Fruit fly (Drosophila melanogaster) whole organism, embryonic: ENCODE data around the gene CG15429.
A peak's percentile ranks its signal among the peaks of the same experiment; 100 is the strongest.

Experiments
- Bdp1 ChIP-seq: fragments of 200-800 bp; sonication (Bioruptor generic); optimal IDR thresholded peaks from 3 replicates; lab custom pipeline; 2016; ENCODE audit warnings: missing biosample characterization, missing genetic modification characterization
- CG10654 ChIP-seq: fragments of 200-800 bp; sonication (Bioruptor generic); optimal IDR thresholded peaks from 2 replicates; lab custom pipeline; 2016; ENCODE audit warnings: missing biosample characterization, missing genetic modification characterization
- CG11723 ChIP-seq: fragments of 200-800 bp; sonication (Bioruptor generic); optimal IDR thresholded peaks from 2 replicates; lab custom pipeline; 2017; ENCODE audit warnings: missing biosample characterization, mild to moderate bottlenecking, missing genetic modification characterization
- CG12769 ChIP-seq: fragments of 200-800 bp; sonication (Bioruptor generic); optimal IDR thresholded peaks from 2 replicates; lab custom pipeline; 2019; ENCODE audit warnings: missing biosample characterization, mild to moderate bottlenecking, missing genetic modification characterization, moderate library complexity
- CG14860 ChIP-seq: fragments of 200-800 bp; sonication (Bioruptor generic); IDR thresholded peaks from 3 replicates; pipeline ENCODE4 v1.3.6; 2022; ENCODE audit warnings: missing biosample characterization, missing genetic modification characterization; ENCODE audit not compliant: partially characterized antibody
- CG1602 ChIP-seq: fragments of 200-800 bp; sonication (Bioruptor generic); optimal IDR thresholded peaks from 3 replicates; lab custom pipeline; 2016; ENCODE audit warnings: missing biosample characterization, missing genetic modification characterization
- CG17361 ChIP-seq: fragments of 200-800 bp; sonication (Bioruptor generic); IDR thresholded peaks from 3 replicates; pipeline ENCODE4 v1.3.6; 2022; ENCODE audit warnings: missing biosample characterization, missing genetic modification characterization
- CG2199 ChIP-seq: fragments of 200-800 bp; sonication (Bioruptor generic); IDR thresholded peaks from 3 replicates; pipeline ENCODE4 v1.3.6; 2022; ENCODE audit warnings: missing biosample characterization, missing genetic modification characterization
- CG2712 ChIP-seq: fragments of 200-800 bp; optimal IDR thresholded peaks from 3 replicates; lab custom pipeline; 2019; ENCODE audit warnings: missing biosample characterization, mild to moderate bottlenecking, missing genetic modification characterization, moderate library complexity
- CG4328 ChIP-seq: fragments of 200-800 bp; sonication (Bioruptor generic); optimal IDR thresholded peaks from 3 replicates; lab custom pipeline; 2017; ENCODE audit warnings: missing biosample characterization, missing genetic modification reagents, missing genetic modification characterization
- CG6254 ChIP-seq: fragments of 200-800 bp; sonication (Bioruptor generic); optimal IDR thresholded peaks from 3 replicates; lab custom pipeline; 2017; ENCODE audit warnings: mild to moderate bottlenecking, missing biosample characterization, missing genetic modification reagents, missing genetic modification characterization
- CG6654 ChIP-seq: fragments of 200-800 bp; sonication (Bioruptor generic); optimal IDR thresholded peaks from 2 replicates; lab custom pipeline; 2017; ENCODE audit warnings: missing biosample characterization, mild to moderate bottlenecking, missing genetic modification characterization
- CG6683 ChIP-seq: fragments of 200-800 bp; sonication (Bioruptor generic); optimal IDR thresholded peaks from 2 replicates; lab custom pipeline; 2017; ENCODE audit warnings: missing biosample characterization, mild to moderate bottlenecking, missing genetic modification characterization, missing genetic modification reagents
- CG7786 ChIP-seq: fragments of 200-800 bp; sonication (Bioruptor generic); optimal IDR thresholded peaks from 2 replicates; lab custom pipeline; 2016; ENCODE audit warnings: missing biosample characterization, missing genetic modification characterization
- CG8924 ChIP-seq: fragments of 200-800 bp; optimal IDR thresholded peaks from 3 replicates; lab custom pipeline; 2019; ENCODE audit warnings: missing biosample characterization, mild to moderate bottlenecking, missing genetic modification characterization, moderate library complexity
- CG9797 ChIP-seq: fragments of 200-800 bp; sonication (Bioruptor generic); optimal IDR thresholded peaks from 3 replicates; lab custom pipeline; 2018; ENCODE audit warnings: missing biosample characterization, mild to moderate bottlenecking, missing genetic modification characterization
- Deaf1 ChIP-seq: fragments of 200-800 bp; optimal IDR thresholded peaks from 3 replicates; lab custom pipeline; 2019; ENCODE audit warnings: missing biosample characterization, mild to moderate bottlenecking, missing genetic modification characterization, moderate library complexity
- Doc2 ChIP-seq: fragments of 200-800 bp; sonication (Bioruptor generic); IDR thresholded peaks from 2 replicates; pipeline ENCODE4 v1.3.6; 2022; ENCODE audit warnings: missing biosample characterization, missing genetic modification characterization
- Elba2 ChIP-seq: fragments of 200-800 bp; sonication (Bioruptor generic); optimal IDR thresholded peaks from 3 replicates; lab custom pipeline; 2016; ENCODE audit warnings: missing biosample characterization, missing genetic modification characterization
- Hand ChIP-seq: fragments of 200-800 bp; sonication (Bioruptor generic); optimal IDR thresholded peaks from 2 replicates; lab custom pipeline; 2017; ENCODE audit warnings: mild to moderate bottlenecking, missing biosample characterization, missing genetic modification reagents, missing genetic modification characterization
- Hmr ChIP-seq: fragments of 200-800 bp; sonication (Bioruptor generic); optimal IDR thresholded peaks from 3 replicates; lab custom pipeline; 2017; ENCODE audit warnings: mild to moderate bottlenecking, missing biosample characterization, missing genetic modification reagents, missing genetic modification characterization
- Hr39 ChIP-seq: fragments of >200 bp; optimal IDR thresholded peaks from 2 replicates; lab custom pipeline; 2017
- Kr ChIP-seq: fragments of 200-800 bp; sonication (Bioruptor generic); optimal IDR thresholded peaks from 2 replicates; lab custom pipeline; 2017; ENCODE audit warnings: missing biosample characterization, mild to moderate bottlenecking, missing genetic modification characterization
- Nf-YC ChIP-seq: fragments of 200-800 bp; optimal IDR thresholded peaks from 3 replicates; lab custom pipeline; 2019; ENCODE audit warnings: missing biosample characterization, mild to moderate bottlenecking, missing genetic modification characterization, moderate library complexity
- Oli ChIP-seq: fragments of 200-800 bp; sonication (Bioruptor generic); optimal IDR thresholded peaks from 2 replicates; lab custom pipeline; 2018; ENCODE audit warnings: missing biosample characterization, mild to moderate bottlenecking, missing genetic modification characterization, moderate library complexity
- Sox100B ChIP-seq: fragments of 200-800 bp; sonication (Bioruptor generic); optimal IDR thresholded peaks from 3 replicates; lab custom pipeline; 2018; ENCODE audit warnings: missing biosample characterization, mild to moderate bottlenecking, missing genetic modification characterization
- ac ChIP-seq: fragments of 200-800 bp; sonication (Bioruptor generic); optimal IDR thresholded peaks from 3 replicates; lab custom pipeline; 2017; ENCODE audit warnings: missing biosample characterization, mild to moderate bottlenecking, missing genetic modification characterization
- bsh ChIP-seq, 2 experiments: fragments of 200-800 bp; sonication (Bioruptor generic); optimal IDR thresholded peaks; 2 replicates each; lab custom pipeline; 2017 to 2018; ENCODE audit warnings: mild to moderate bottlenecking in 2 of 2, missing biosample characterization in 2 of 2, missing genetic modification characterization in 2 of 2, moderate library complexity in 1 of 2
- cad ChIP-seq: fragments of >200 bp; optimal IDR thresholded peaks from 2 replicates; lab custom pipeline; 2017; ENCODE audit warnings: missing biosample characterization, missing genetic modification characterization
- ci ChIP-seq: fragments of 200-800 bp; sonication (Bioruptor generic); IDR thresholded peaks from 3 replicates; pipeline ENCODE4 v1.3.6; 2022; ENCODE audit warnings: missing biosample characterization, missing genetic modification characterization
- corto ChIP-seq: fragments of 200-800 bp; sonication (Bioruptor generic); optimal IDR thresholded peaks from 2 replicates; lab custom pipeline; 2016; ENCODE audit warnings: missing biosample characterization, mild to moderate bottlenecking, missing genetic modification characterization, moderate library complexity
- dati ChIP-seq: fragments of 200-800 bp; sonication (Bioruptor generic); IDR thresholded peaks from 2 replicates; pipeline ENCODE4 v1.3.6; 2022; ENCODE audit warnings: missing biosample characterization, missing genetic modification characterization
- dm ChIP-seq: fragments of 200-800 bp; sonication (Bioruptor generic); optimal IDR thresholded peaks from 3 replicates; lab custom pipeline; 2016; ENCODE audit warnings: missing biosample characterization, missing genetic modification characterization
- fd102C ChIP-seq: fragments of 200-800 bp; sonication (Bioruptor generic); optimal IDR thresholded peaks from 2 replicates; lab custom pipeline; 2018; ENCODE audit warnings: missing biosample characterization, mild to moderate bottlenecking, missing genetic modification characterization, moderate library complexity
- gcm ChIP-seq: fragments of 200-800 bp; sonication (Bioruptor generic); optimal IDR thresholded peaks from 2 replicates; lab custom pipeline; 2019; ENCODE audit warnings: missing biosample characterization, mild to moderate bottlenecking, missing genetic modification characterization, moderate library complexity
- hb ChIP-seq: fragments of 200-800 bp; sonication (Bioruptor generic); IDR thresholded peaks from 3 replicates; pipeline ENCODE4 v1.3.6; 2022; ENCODE audit warnings: missing biosample characterization, missing genetic modification characterization; ENCODE audit not compliant: partially characterized antibody
- ken ChIP-seq: fragments of 200-800 bp; sonication (Bioruptor generic); IDR thresholded peaks from 3 replicates; pipeline ENCODE4 v1.3.6; 2022; ENCODE audit warnings: missing biosample characterization, missing genetic modification characterization
- pb ChIP-seq: fragments of 200-800 bp; sonication (Bioruptor generic); optimal IDR thresholded peaks from 3 replicates; lab custom pipeline; 2016; ENCODE audit warnings: missing biosample characterization, missing genetic modification characterization
- rib ChIP-seq: fragments of 200-800 bp; sonication (Bioruptor generic); IDR thresholded peaks from 2 replicates; pipeline ENCODE4 v1.3.6; 2022; ENCODE audit warnings: missing biosample characterization, missing genetic modification characterization
- row ChIP-seq: fragments of 200-800 bp; sonication (Bioruptor generic); IDR thresholded peaks from 3 replicates; pipeline ENCODE4 v1.3.6; 2022; ENCODE audit warnings: missing biosample characterization, missing genetic modification characterization
- sc ChIP-seq, 3 experiments: fragments of >200 bp in 2 of 3; fragments of 200-800 bp in 1 of 3; sonication (Bioruptor generic) in 1 of 3; optimal IDR thresholded peaks; 2 replicates in 2 of 3; 3 replicates in 1 of 3; lab custom pipeline; 2017; ENCODE audit warnings: mild to moderate bottlenecking in 1 of 3, missing biosample characterization in 1 of 3, missing genetic modification characterization in 1 of 3, missing genetic modification reagents in 1 of 3
- so ChIP-seq: fragments of 200-800 bp; sonication (Bioruptor generic); IDR thresholded peaks from 3 replicates; pipeline ENCODE4 v1.3.6; 2022; ENCODE audit warnings: missing biosample characterization, missing genetic modification characterization
- tgo ChIP-seq: fragments of 200-800 bp; sonication (Bioruptor generic); IDR thresholded peaks from 3 replicates; pipeline ENCODE4 v1.3.6; 2022; ENCODE audit warnings: missing biosample characterization, missing genetic modification characterization
- toy ChIP-seq: fragments of 200-800 bp; sonication (Bioruptor generic); IDR thresholded peaks from 2 replicates; pipeline ENCODE4 v1.3.6; 2022; ENCODE audit warnings: missing biosample characterization, missing genetic modification characterization
- twi ChIP-seq: fragments of 200-800 bp; optimal IDR thresholded peaks from 2 replicates; lab custom pipeline; 2019; ENCODE audit warnings: missing biosample characterization, mild to moderate bottlenecking, missing genetic modification characterization, moderate library complexity
- unpg ChIP-seq: fragments of 200-800 bp; sonication (Bioruptor generic); optimal IDR thresholded peaks from 3 replicates; lab custom pipeline; 2018; ENCODE audit warnings: missing biosample characterization, mild to moderate bottlenecking, missing genetic modification characterization, moderate library complexity
- vvl ChIP-seq: fragments of 200-800 bp; sonication (Bioruptor generic); IDR thresholded peaks from 2 replicates; pipeline ENCODE4 v1.3.6; 2022; ENCODE audit warnings: missing biosample characterization, missing genetic modification characterization

The CG15429 gene

DNA sequence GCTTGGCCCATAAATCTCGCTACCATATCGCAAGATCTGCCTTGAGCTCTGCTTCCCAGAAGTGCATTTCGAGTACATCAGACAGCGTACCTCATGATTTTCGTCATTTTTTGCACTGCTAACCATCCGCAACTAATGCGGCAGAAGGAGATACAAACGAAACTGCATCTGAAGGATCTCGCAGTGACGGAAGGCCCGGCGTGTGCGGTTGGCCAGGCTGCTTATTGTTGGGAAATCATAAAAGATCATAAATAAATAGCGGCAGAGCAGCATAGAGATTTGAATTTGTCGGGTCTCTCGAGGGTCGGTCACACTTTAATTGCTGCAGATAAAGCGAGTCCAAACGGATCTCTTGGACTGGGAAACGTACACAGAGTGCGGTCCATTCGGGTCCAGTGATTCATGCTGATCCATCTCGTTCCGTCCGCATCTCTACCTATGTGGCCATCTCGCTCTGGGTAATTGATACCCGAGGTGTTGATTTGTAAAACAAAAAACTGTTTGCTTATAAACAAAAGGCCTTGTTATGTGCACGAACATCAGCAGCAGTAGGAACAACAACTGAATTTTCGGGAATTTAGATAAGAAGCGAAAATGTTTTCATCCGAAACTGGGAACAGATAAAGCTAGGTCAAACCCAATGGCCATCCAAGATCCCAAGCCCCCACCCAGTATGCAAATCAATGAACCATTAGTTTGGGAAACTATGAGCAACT lies 15.9 kb downstream of the CG15429 start (continued):
- no peak for TF ChIP-seq Bdp1
- no peak for TF ChIP-seq hb
- no peak for TF ChIP-seq vvl (GFP tag; lab: Robert Waterston, UW)
- TF ChIP-seq Kr (GFP tag; lab: Kevin White, UChicago), result peak; percentile 70
- TF ChIP-seq tgo (GFP tag; lab: Robert Waterston, UW), result no peak
- TF ChIP-seq corto (GFP tag; lab: Kevin White, UChicago), result no peak
- TF ChIP-seq CG17361 (GFP tag; lab: Robert Waterston, UW), result peak; percentile 27; the same call in 1 of the 3 replicates
- no peak for TF ChIP-seq sc (optimal IDR thresholded peaks at IDR 0.05; lab: Kevin White, UChicago)
- TF ChIP-seq sc (GFP tag; optimal IDR thresholded peaks at IDR 0.05; lab: Kevin White, UChicago), result no peak
- TF ChIP-seq rib (GFP tag; lab: Robert Waterston, UW), result no peak
- TF ChIP-seq ken, result no peak
- TF ChIP-seq CG10654 (GFP tag; lab: Kevin White, UChicago), result no peak
- TF ChIP-seq gcm (GFP tag; lab: Kevin White, UChicago), result no peak
- TF ChIP-seq row, result no peak
- no peak for TF ChIP-seq pb (GFP tag; lab: Kevin White, UChicago)
- peak; percentile 47; the same call in 1 of the 3 replicates for TF ChIP-seq so (GFP tag; lab: Robert Waterston, UW)
- TF ChIP-seq ac (GFP tag; lab: Kevin White, UChicago), result peak; percentile 1
- no peak for TF ChIP-seq CG4328 (GFP tag; lab: Kevin White, UChicago)
- TF ChIP-seq bsh (GFP tag; optimal IDR thresholded peaks at IDR 0.05; lab: Kevin White, UChicago), result no peak
- no peak for TF ChIP-seq Deaf1
- no peak for TF ChIP-seq CG9797 (GFP tag; lab: Kevin White, UChicago)
- TF ChIP-seq CG2199 (GFP tag; lab: Robert Waterston, UW), result no peak
- TF ChIP-seq Doc2, result no peak
- no peak for TF ChIP-seq Sox100B
- TF ChIP-seq Hmr, result no peak
- TF ChIP-seq CG8924 (tag; lab: Kevin White, UChicago), result peak; percentile 28
- no peak for TF ChIP-seq Oli (tag; lab: Kevin White, UChicago)

DNA sequence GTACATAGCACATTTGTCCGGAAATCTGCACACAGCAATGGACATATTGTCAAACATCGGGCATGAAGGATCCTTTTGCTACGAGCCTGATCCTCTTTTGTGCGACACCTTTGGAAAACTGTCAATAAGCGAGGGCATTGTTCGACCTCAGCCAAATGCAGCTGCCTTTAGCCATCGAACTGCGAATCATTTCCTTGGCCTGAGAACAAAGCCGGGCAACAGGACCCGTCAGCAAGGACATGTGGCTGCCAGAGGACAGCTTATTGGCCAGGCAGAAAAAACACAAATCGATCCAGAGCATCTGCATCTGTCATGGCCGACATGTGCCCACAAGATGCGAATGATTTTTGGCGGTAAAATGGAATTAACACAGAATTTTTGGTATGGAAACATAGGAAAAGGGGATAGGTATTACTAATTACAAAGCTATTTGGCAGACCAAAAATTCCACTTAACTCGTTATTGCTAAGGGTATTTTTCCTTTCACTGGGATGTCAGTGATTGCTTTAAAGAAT lies 17.3 kb downstream of the CG15429 start:
- TF ChIP-seq dati (GFP tag; lab: Robert Waterston, UW) (no peak), fd102C (GFP tag; lab: Kevin White, UChicago) (no peak), cad (GFP tag; lab: Kevin White, UChicago) (no peak), CG7786 (no peak), CG6254 (GFP tag; lab: Kevin White, UChicago) (no peak), toy (no peak), dm (GFP tag; lab: Kevin White, UChicago) (no peak), CG11723 (GFP tag; lab: Kevin White, UChicago) (no peak), ci (GFP tag; lab: Robert Waterston, UW) (no peak), CG6654 (GFP tag; lab: Kevin White, UChicago) (no peak), CG2712 (tag; lab: Kevin White, UChicago) (no peak), Hand (no peak), twi (tag; lab: Kevin White, UChicago) (peak; percentile 99), CG1602 (GFP tag; lab: Kevin White, UChicago) (no peak), unpg (GFP tag; lab: Kevin White, UChicago) (no peak), CG14860 (no peak), CG6683 (GFP tag; lab: Kevin White, UChicago) (no peak), Nf-YC (tag; lab: Kevin White, UChicago) (no peak), CG12769 (no peak), Elba2 (GFP tag; lab: Kevin White, UChicago) (peak; percentile 73), ac (GFP tag; lab: Kevin White, UChicago) (peak; percentile 61), Hr39 (lab: Kevin White, UChicago) (no peak)
- TF ChIP-seq, all 482 proteins: peak for 3
